Fruit fly (Drosophila melanogaster): ENCODE measurements around the gene Npc2d.

Gene Npc2d

DNA sequence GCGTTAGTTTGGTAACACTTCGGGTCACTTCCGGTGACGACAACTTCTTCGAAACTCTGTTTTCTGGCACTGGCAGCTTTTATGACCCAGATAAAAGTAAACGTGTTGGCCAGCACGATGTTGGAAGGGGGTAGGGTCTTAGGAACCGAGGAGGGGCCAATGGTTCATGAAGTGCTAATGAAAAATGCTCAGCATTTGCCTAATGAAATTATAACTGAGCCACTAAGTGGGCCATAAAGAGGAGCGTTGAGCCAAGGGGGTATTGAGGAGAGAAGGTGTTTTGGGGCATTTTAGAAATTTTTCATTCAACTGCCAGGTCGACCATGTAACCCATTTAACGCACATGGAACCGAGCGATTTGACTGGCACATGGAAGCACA, 42.4 kb upstream of the Npc2d start (continued):
- TF ChIP-seq Fer2 (tag; optimal IDR thresholded peaks at IDR 0.05) (no peak), CG7839 (tag; optimal IDR thresholded peaks at IDR 0.05) (no peak), z (GFP tag; IDR thresholded peaks at IDR 0.05) (no peak), Atf6 (GFP tag; IDR thresholded peaks at IDR 0.05) (no peak), unc-4 (GFP tag; IDR thresholded peaks at IDR 0.05; ENCODE audit: partially characterized antibody) (no peak), bbx (GFP tag; IDR thresholded peaks at IDR 0.05; ENCODE audit: partially characterized antibody) (no peak), gfzf (GFP tag; optimal IDR thresholded peaks at IDR 0.05) (no peak), CG13296 (GFP tag; optimal IDR thresholded peaks at IDR 0.05) (no peak), cato (GFP tag; optimal IDR thresholded peaks at IDR 0.05; ENCODE audit: borderline replicate concordance) (no peak), CG14965 (GFP tag; optimal IDR thresholded peaks at IDR 0.05; ENCODE audit: borderline replicate concordance) (no peak), Xbp1 (GFP tag; optimal IDR thresholded peaks at IDR 0.05) (no peak), slou (GFP tag; optimal IDR thresholded peaks at IDR 0.05) (no peak), CG14050 (GFP tag; IDR thresholded peaks at IDR 0.05) (no peak), Hr39 (optimal IDR thresholded peaks at IDR 0.05) (no peak), CG11504 (tag; optimal IDR thresholded peaks at IDR 0.05) (no peak), mam (GFP tag; optimal IDR thresholded peaks at IDR 0.05) (no peak), chinmo (GFP tag; IDR thresholded peaks at IDR 0.05; ENCODE audit: partially characterized antibody) (no peak), stwl (tag; optimal IDR thresholded peaks at IDR 0.05) (no peak), Doc3 (GFP tag; IDR thresholded peaks at IDR 0.05; ENCODE audit: partially characterized antibody) (no peak), CG4820 (GFP tag; optimal IDR thresholded peaks at IDR 0.05) (no peak), CG3726 (GFP tag; IDR thresholded peaks at IDR 0.05) (no peak), CG4282 (GFP tag; optimal IDR thresholded peaks at IDR 0.05) (no peak), CG12299 (tag; optimal IDR thresholded peaks at IDR 0.05) (no peak), ato (GFP tag; IDR thresholded peaks at IDR 0.05; ENCODE audit: partially characterized antibody) (no peak), zfh1 (GFP tag; IDR thresholded peaks at IDR 0.05) (no peak), CG17385 (GFP tag; optimal IDR thresholded peaks at IDR 0.05) (no peak), CG4404 (GFP tag; IDR thresholded peaks at IDR 0.05) (no peak), CG30403 (GFP tag; optimal IDR thresholded peaks at IDR 0.05) (no peak), twi (tag; optimal IDR thresholded peaks at IDR 0.05) (no peak), prd (optimal IDR thresholded peaks at IDR 0.05) (no peak), prd (GFP tag; IDR thresholded peaks at IDR 0.05) (no peak), Awh (GFP tag; IDR thresholded peaks at IDR 0.05) (no peak), Lpt (GFP tag; optimal IDR thresholded peaks at IDR 0.05) (no peak), Side (GFP tag; optimal IDR thresholded peaks at IDR 0.05) (no peak), CG3838 (GFP tag; optimal IDR thresholded peaks at IDR 0.05) (no peak), Bgb (GFP tag; IDR thresholded peaks at IDR 0.05; ENCODE audit: partially characterized antibody) (no peak), CG6854 (GFP tag; optimal IDR thresholded peaks at IDR 0.05) (no peak), schlank (tag; optimal IDR thresholded peaks at IDR 0.05) (no peak), Pdp1 (GFP tag; optimal IDR thresholded peaks at IDR 0.05) (peak in 1 of 2 experiments; percentile 22), CG12236 (GFP tag; optimal IDR thresholded peaks at IDR 0.05) (no peak), CG4328 (GFP tag; optimal IDR thresholded peaks at IDR 0.05) (no peak), Elba2 (GFP tag; optimal IDR thresholded peaks at IDR 0.05) (no peak), crp (GFP tag; optimal IDR thresholded peaks at IDR 0.05) (no peak), CG4617 (GFP tag; optimal IDR thresholded peaks at IDR 0.05; ENCODE audit: borderline replicate concordance) (no peak), CG6254 (GFP tag; optimal IDR thresholded peaks at IDR 0.05) (no peak), pb (GFP tag; optimal IDR thresholded peaks at IDR 0.05) (no peak)
